Worm (Caenorhabditis elegans): ENCODE data around the gene F52C6.3.

F52C6.3 gene

DNA sequence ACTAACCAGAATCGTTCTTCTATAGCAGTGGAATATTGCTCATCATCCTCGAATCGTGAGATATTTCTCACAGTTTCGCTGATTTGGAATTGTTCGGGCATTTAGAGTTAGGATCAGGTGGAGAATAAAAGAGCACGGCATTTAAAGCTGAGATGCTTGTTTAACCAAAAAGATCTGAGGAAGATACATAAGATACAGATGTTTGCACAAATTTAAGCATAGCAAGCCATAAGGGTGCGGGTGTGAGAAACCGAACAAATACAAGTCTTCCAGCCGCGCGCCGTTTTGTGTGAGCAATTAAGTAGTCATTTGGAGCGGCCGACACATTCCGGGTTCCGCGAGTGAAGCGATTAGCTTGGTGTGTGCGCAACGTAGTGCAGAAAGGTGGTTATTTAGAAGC, 38.2 kb upstream of the F52C6.3 start, which contains the start of gene math-7:
Gene math-7, minus strand, starts transcription at position 101 of the 400 bp plus-strand sequence.
- TF ChIP-seq elt-2 (tag; optimal IDR thresholded peaks at IDR 0.05) (no peak), ceh-9 (tag; optimal IDR thresholded peaks at IDR 0.05) (no peak), hmg-11 (tag; optimal IDR thresholded peaks at IDR 0.05) (no peak), snpc-4 (tag; optimal IDR thresholded peaks at IDR 0.05) (no peak), nfya-1 (tag; optimal IDR thresholded peaks at IDR 0.05; ENCODE audit: insufficient read depth) (no peak), zag-1 (tag; optimal IDR thresholded peaks at IDR 0.05) (no peak), nhr-43 (tag; optimal IDR thresholded peaks at IDR 0.05; ENCODE audit: poor library complexity, severe bottlenecking) (no peak), fkh-10 (GFP tag; optimal IDR thresholded peaks at IDR 0.05) (no peak), elt-3 (tag; optimal IDR thresholded peaks at IDR 0.05) (no peak), sea-2 (GFP tag; optimal IDR thresholded peaks at IDR 0.05) (no peak), pha-4 (tag; optimal IDR thresholded peaks at IDR 0.05) (no peak), nhr-12 (tag; optimal IDR thresholded peaks at IDR 0.05) (no peak), lsy-12 (tag; optimal IDR thresholded peaks at IDR 0.05) (no peak), ceh-28 (tag; optimal IDR thresholded peaks at IDR 0.05) (no peak), eor-1 (tag; optimal IDR thresholded peaks at IDR 0.05) (no peak), skn-1 (tag; optimal IDR thresholded peaks at IDR 0.05) (no peak), unc-39 (tag; optimal IDR thresholded peaks at IDR 0.05) (no peak), nhr-67 (tag; optimal IDR thresholded peaks at IDR 0.05) (no peak), egl-5 (tag; optimal IDR thresholded peaks at IDR 0.05) (no peak), tbx-2 (tag; optimal IDR thresholded peaks at IDR 0.05) (no peak)

DNA sequence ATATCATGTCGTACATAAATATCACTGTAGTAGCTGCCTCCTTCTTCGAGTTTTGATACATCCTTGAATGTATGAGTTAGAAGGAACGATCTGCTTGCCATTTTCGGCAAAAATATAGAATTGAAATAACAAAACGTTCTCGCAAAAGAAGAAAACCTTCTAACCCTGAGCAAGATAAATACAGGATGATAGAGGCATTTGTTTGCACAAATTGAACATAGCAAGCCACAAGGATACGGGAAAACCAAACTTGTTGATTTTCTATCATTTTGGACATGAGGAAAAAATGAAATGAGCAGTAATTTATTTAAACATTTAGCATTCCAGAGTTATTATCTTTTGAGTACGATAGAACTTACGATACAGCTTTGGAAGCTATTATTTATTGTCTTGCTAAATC, 35.5 kb upstream of the F52C6.3 start, which contains the start of gene math-8:
Gene math-8, minus strand, starts transcription at position 101 of the 400 bp plus-strand sequence.
- no peak for TF ChIP-seq mdl-1 (tag; optimal IDR thresholded peaks at IDR 0.05)
- no peak for TF ChIP-seq pha-4 (tag; optimal IDR thresholded peaks at IDR 0.05)
- no peak for TF ChIP-seq ztf-4 (tag; optimal IDR thresholded peaks at IDR 0.05)
- no peak for TF ChIP-seq nhr-43 (tag; optimal IDR thresholded peaks at IDR 0.05; ENCODE audit: poor library complexity, severe bottlenecking)
- TF ChIP-seq lin-39 (tag; optimal IDR thresholded peaks at IDR 0.05), result no peak
- TF ChIP-seq ceh-16 (tag; optimal IDR thresholded peaks at IDR 0.05), result no peak
- no peak for TF ChIP-seq ceh-9 (tag; optimal IDR thresholded peaks at IDR 0.05)
- TF ChIP-seq nhr-237 (tag; optimal IDR thresholded peaks at IDR 0.05), result no peak
- no peak for TF ChIP-seq nhr-25 (tag; optimal IDR thresholded peaks at IDR 0.05)
- TF ChIP-seq ztf-11 (tag; optimal IDR thresholded peaks at IDR 0.05), result no peak

DNA sequence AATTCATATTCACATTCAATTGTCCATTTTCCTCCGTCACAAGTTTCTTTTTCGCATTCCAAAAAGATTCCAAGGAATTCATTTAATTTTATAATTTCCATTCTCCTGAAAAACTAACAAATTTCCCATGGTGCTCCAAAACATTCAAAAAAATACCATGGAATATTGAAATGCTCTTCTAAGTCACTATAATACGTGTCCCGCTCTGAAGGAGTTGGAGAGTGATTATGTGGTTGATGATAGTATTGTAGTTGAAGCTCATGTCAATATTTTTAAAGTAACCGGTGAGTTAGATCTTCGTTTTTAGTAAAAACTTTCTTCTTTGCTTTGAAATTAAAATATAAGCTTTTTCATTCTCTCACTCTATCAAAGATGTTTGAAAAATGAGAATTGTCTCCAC, 33.9 kb upstream of the F52C6.3 start, which contains the start of gene math-9:
Gene math-9, minus strand, starts transcription at position 101 of the 400 bp plus-strand sequence.
- TF ChIP-seq nhr-43 (tag; optimal IDR thresholded peaks at IDR 0.05; ENCODE audit: poor library complexity, severe bottlenecking) (no peak), nhr-77 (tag; optimal IDR thresholded peaks at IDR 0.05) (no peak), ceh-16 (tag; optimal IDR thresholded peaks at IDR 0.05) (no peak), egl-5 (tag; optimal IDR thresholded peaks at IDR 0.05) (no peak), fkh-2 (tag; optimal IDR thresholded peaks at IDR 0.05) (no peak), jun-1 (tag; optimal IDR thresholded peaks at IDR 0.05) (no peak), ceh-28 (tag; optimal IDR thresholded peaks at IDR 0.05) (no peak), elt-1 (tag; optimal IDR thresholded peaks at IDR 0.05) (no peak), mml-1 (tag; optimal IDR thresholded peaks at IDR 0.05) (no peak), zag-1 (tag; optimal IDR thresholded peaks at IDR 0.05) (no peak)

DNA sequence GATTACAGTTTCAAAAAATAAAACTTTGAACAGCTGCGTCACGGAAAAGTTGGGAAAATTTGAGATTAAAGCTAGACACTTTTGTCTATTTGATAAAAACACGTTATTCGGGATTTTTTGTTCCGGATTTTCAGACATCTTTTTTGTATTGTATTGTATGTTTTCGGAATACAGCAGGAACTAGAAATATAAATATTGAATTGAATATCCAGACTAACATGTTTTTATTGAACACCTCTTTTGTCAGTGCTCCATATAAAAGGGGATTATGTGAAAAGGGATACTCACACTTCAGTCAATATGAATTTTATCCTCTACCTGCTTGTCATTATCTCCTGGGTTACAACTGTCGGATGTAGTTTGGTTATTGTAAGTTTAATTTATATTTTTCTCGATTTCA, 30.6 kb upstream of the F52C6.3 start, which contains the start of gene C16C4.1:
Gene C16C4.1, plus strand, starts transcription at position 301 of the 400 bp plus-strand sequence.
- no peak for TF ChIP-seq unc-62 (GFP tag; optimal IDR thresholded peaks at IDR 0.05)
- no peak for TF ChIP-seq snpc-4 (tag; optimal IDR thresholded peaks at IDR 0.05)
- no peak for TF ChIP-seq ceh-9 (tag; optimal IDR thresholded peaks at IDR 0.05)
- TF ChIP-seq nhr-76 (tag; optimal IDR thresholded peaks at IDR 0.05), result no peak
- no peak for TF ChIP-seq ztf-11 (tag; optimal IDR thresholded peaks at IDR 0.05)
- TF ChIP-seq nhr-67 (tag; optimal IDR thresholded peaks at IDR 0.05), result no peak
- TF ChIP-seq hmg-11 (tag; optimal IDR thresholded peaks at IDR 0.05), result no peak
- TF ChIP-seq R02D3.7 (tag; optimal IDR thresholded peaks at IDR 0.05), result no peak
- TF ChIP-seq lsy-12 (tag; optimal IDR thresholded peaks at IDR 0.05), result no peak

DNA sequence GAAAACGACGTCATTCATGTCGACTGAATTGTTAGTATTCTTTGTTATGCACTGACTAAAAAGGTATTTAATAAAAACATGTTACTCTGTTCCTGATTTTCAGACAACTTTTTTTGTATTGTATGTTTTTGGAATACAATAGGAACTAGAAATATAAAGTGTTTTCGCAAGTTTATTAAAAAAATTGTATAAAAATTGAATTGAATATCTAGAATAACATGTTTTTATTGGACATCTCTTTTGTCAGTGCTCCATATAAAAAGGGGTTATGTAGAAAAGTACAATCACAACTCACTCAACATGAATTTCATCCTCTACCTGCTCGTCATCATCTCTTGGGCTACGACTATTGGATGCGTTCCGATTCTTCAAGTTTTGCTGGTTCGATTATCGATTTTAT, 29.3 kb upstream of the F52C6.3 start, which contains the start of gene C46F9.5:
Gene C46F9.5, plus strand, starts transcription at position 301 of the 400 bp plus-strand sequence.
- TF ChIP-seq ceh-16 (tag; optimal IDR thresholded peaks at IDR 0.05), result no peak
- no peak for TF ChIP-seq fkh-2 (tag; optimal IDR thresholded peaks at IDR 0.05)
- no peak for TF ChIP-seq jun-1 (tag; optimal IDR thresholded peaks at IDR 0.05)
- no peak for TF ChIP-seq ama-1 (optimal IDR thresholded peaks at IDR 0.05)
- no peak for TF ChIP-seq snpc-4 (tag; optimal IDR thresholded peaks at IDR 0.05)
- no peak for TF ChIP-seq nhr-77 (tag; optimal IDR thresholded peaks at IDR 0.05)
- TF ChIP-seq nhr-25 (tag; optimal IDR thresholded peaks at IDR 0.05), result no peak
- TF ChIP-seq mml-1 (tag; optimal IDR thresholded peaks at IDR 0.05), result no peak
- TF ChIP-seq nhr-28 (tag; optimal IDR thresholded peaks at IDR 0.05), result no peak
- no peak for TF ChIP-seq nhr-76 (tag; optimal IDR thresholded peaks at IDR 0.05)
- TF ChIP-seq nhr-11 (tag; optimal IDR thresholded peaks at IDR 0.05), result no peak
- TF ChIP-seq nhr-12 (tag; optimal IDR thresholded peaks at IDR 0.05), result no peak
- no peak for TF ChIP-seq sea-2 (GFP tag; optimal IDR thresholded peaks at IDR 0.05)
- no peak for TF ChIP-seq fkh-10 (GFP tag; optimal IDR thresholded peaks at IDR 0.05)
